Fruit fly (Drosophila melanogaster) whole organism, prepupa: ENCODE data around the gene vex.

Experiments used
- Blimp-1 ChIP-seq: fragments of 200-800 bp; sonication (Bioruptor generic); optimal IDR thresholded peaks from 3 replicates; lab custom pipeline; 2017; ENCODE audit warnings: missing biosample characterization, missing genetic modification characterization, mild to moderate bottlenecking, moderate library complexity, missing genetic modification reagents
- CG10631 ChIP-seq: fragments of 200-800 bp; sonication (Bioruptor generic); optimal IDR thresholded peaks from 2 replicates; lab custom pipeline; 2016; ENCODE audit warnings: missing biosample characterization, missing genetic modification characterization
- CG10669 ChIP-seq: fragments of 200-800 bp; sonication (Bioruptor generic); optimal IDR thresholded peaks from 3 replicates; lab custom pipeline; 2018; ENCODE audit warnings: missing biosample characterization, mild to moderate bottlenecking, missing genetic modification characterization, moderate library complexity
- CG11294 ChIP-seq: fragments of 200-800 bp; sonication (Bioruptor generic); IDR thresholded peaks from 2 replicates; pipeline ENCODE4 v1.3.6; 2022; ENCODE audit warnings: missing biosample characterization, missing genetic modification characterization
- CG11762 ChIP-seq: fragments of 200-800 bp; sonication (Bioruptor generic); optimal IDR thresholded peaks from 3 replicates; lab custom pipeline; 2016; ENCODE audit warnings: missing biosample characterization, missing genetic modification characterization; ENCODE audit not compliant: insufficient read depth
- CG15336 ChIP-seq: fragments of 200-800 bp; sonication (Bioruptor generic); IDR thresholded peaks from 2 replicates; pipeline ENCODE4 v1.3.6; 2022; ENCODE audit warnings: missing biosample characterization, missing genetic modification characterization
- CG16779 ChIP-seq: fragments of 200-800 bp; sonication (Bioruptor generic); optimal IDR thresholded peaks from 3 replicates; lab custom pipeline; 2017; ENCODE audit warnings: missing biosample characterization, mild to moderate bottlenecking, missing genetic modification characterization
- CG3032 ChIP-seq: fragments of 200-800 bp; optimal IDR thresholded peaks from 2 replicates; lab custom pipeline; 2019; ENCODE audit warnings: missing biosample characterization, mild to moderate bottlenecking, missing genetic modification characterization, moderate library complexity
- CG31627 ChIP-seq: fragments of 200-800 bp; sonication (Bioruptor generic); optimal IDR thresholded peaks from 3 replicates; lab custom pipeline; 2016; ENCODE audit warnings: missing biosample characterization, missing genetic modification characterization
- CG32006 ChIP-seq: fragments of 200-800 bp; sonication (Bioruptor generic); optimal IDR thresholded peaks from 3 replicates; lab custom pipeline; 2017; ENCODE audit warnings: missing biosample characterization, mild to moderate bottlenecking, missing genetic modification characterization
- CG3919 ChIP-seq: fragments of 200-800 bp; sonication (Bioruptor generic); optimal IDR thresholded peaks from 3 replicates; lab custom pipeline; 2016; ENCODE audit warnings: missing biosample characterization, missing genetic modification characterization
- CG4318 ChIP-seq: fragments of 200-800 bp; sonication (Bioruptor generic); optimal IDR thresholded peaks from 3 replicates; lab custom pipeline; 2017; ENCODE audit warnings: missing biosample characterization, mild to moderate bottlenecking, missing genetic modification characterization
- CG6163 ChIP-seq: fragments of 200-800 bp; sonication (Bioruptor generic); IDR thresholded peaks from 3 replicates; pipeline ENCODE4 v1.3.6; 2022; ENCODE audit warnings: missing biosample characterization, missing genetic modification characterization
- CG6792 ChIP-seq: fragments of 200-800 bp; sonication (Bioruptor generic); optimal IDR thresholded peaks from 3 replicates; lab custom pipeline; 2016; ENCODE audit warnings: missing biosample characterization, missing genetic modification characterization
- CG7368 ChIP-seq: fragments of 200-800 bp; sonication (Bioruptor generic); optimal IDR thresholded peaks from 3 replicates; lab custom pipeline; 2016; ENCODE audit warnings: missing biosample characterization, missing genetic modification characterization
- CG8119 ChIP-seq: fragments of 200-800 bp; sonication (Bioruptor generic); IDR thresholded peaks from 3 replicates; pipeline ENCODE4 v1.3.6; 2022; ENCODE audit warnings: missing biosample characterization, missing genetic modification characterization
- CG9139 ChIP-seq: fragments of 200-800 bp; sonication (Bioruptor generic); optimal IDR thresholded peaks from 3 replicates; lab custom pipeline; 2017; ENCODE audit warnings: missing biosample characterization, mild to moderate bottlenecking, missing genetic modification characterization
- Eip75B ChIP-seq: fragments of 200-800 bp; sonication (Bioruptor generic); optimal IDR thresholded peaks from 3 replicates; lab custom pipeline; 2016; ENCODE audit warnings: missing biosample characterization, missing genetic modification characterization
- Eip93F ChIP-seq: fragments of 200-800 bp; sonication (Bioruptor generic); optimal IDR thresholded peaks from 2 replicates; lab custom pipeline; 2016; ENCODE audit warnings: missing biosample characterization, mild to moderate bottlenecking, missing genetic modification characterization
- Gug ChIP-seq: fragments of 200-800 bp; sonication (Bioruptor generic); IDR thresholded peaks from 2 replicates; pipeline ENCODE4 v1.3.6; 2022; ENCODE audit warnings: missing biosample characterization, missing genetic modification characterization
- Hr38 ChIP-seq: sonication (Bioruptor generic); optimal IDR thresholded peaks from 2 replicates; lab custom pipeline; 2016; ENCODE audit warnings: missing biosample characterization, missing genetic modification characterization
- Hr39 ChIP-seq: fragments of 200-800 bp; sonication (Bioruptor generic); optimal IDR thresholded peaks from 2 replicates; lab custom pipeline; 2016; ENCODE audit warnings: missing biosample characterization, missing genetic modification characterization
- Hr4 ChIP-seq: fragments of 200-800 bp; sonication (Bioruptor generic); optimal IDR thresholded peaks from 3 replicates; lab custom pipeline; 2016; ENCODE audit warnings: missing biosample characterization, missing genetic modification characterization
- Lpt ChIP-seq: fragments of 200-800 bp; sonication (Bioruptor generic); optimal IDR thresholded peaks from 3 replicates; lab custom pipeline; 2016; ENCODE audit warnings: missing biosample characterization, missing genetic modification characterization
- OdsH ChIP-seq: fragments of 200-800 bp; sonication (Bioruptor generic); optimal IDR thresholded peaks from 3 replicates; lab custom pipeline; 2016; ENCODE audit warnings: missing biosample characterization, missing genetic modification characterization
- Smox ChIP-seq: fragments of 200-800 bp; sonication (Bioruptor generic); optimal IDR thresholded peaks from 3 replicates; lab custom pipeline; 2016; ENCODE audit warnings: missing biosample characterization, missing genetic modification characterization
- Sox102F ChIP-seq: fragments of 200-800 bp; sonication (Bioruptor generic); optimal IDR thresholded peaks from 2 replicates; lab custom pipeline; 2016; ENCODE audit warnings: missing biosample characterization, mild to moderate bottlenecking, missing genetic modification characterization
- Sox14 ChIP-seq: fragments of 200-800 bp; sonication (Bioruptor generic); optimal IDR thresholded peaks from 3 replicates; lab custom pipeline; 2016; ENCODE audit warnings: missing biosample characterization, missing genetic modification characterization
- Sox15 ChIP-seq: fragments of 200-800 bp; sonication (Bioruptor generic); optimal IDR thresholded peaks from 3 replicates; lab custom pipeline; 2016; ENCODE audit warnings: missing biosample characterization, missing genetic modification characterization
- achi ChIP-seq: fragments of 200-800 bp; sonication (Bioruptor generic); optimal IDR thresholded peaks from 3 replicates; lab custom pipeline; 2016; ENCODE audit warnings: missing biosample characterization, missing genetic modification characterization
- acj6 ChIP-seq: fragments of 200-800 bp; sonication (Bioruptor generic); optimal IDR thresholded peaks from 3 replicates; lab custom pipeline; 2016; ENCODE audit warnings: missing biosample characterization, missing genetic modification characterization
- cyc ChIP-seq: fragments of 200-800 bp; sonication (Bioruptor generic); optimal IDR thresholded peaks from 3 replicates; lab custom pipeline; 2016; ENCODE audit warnings: missing biosample characterization, missing genetic modification characterization
- dsx ChIP-seq: fragments of 200-800 bp; optimal IDR thresholded peaks from 3 replicates; lab custom pipeline; 2019; ENCODE audit warnings: missing biosample characterization, mild to moderate bottlenecking, missing genetic modification characterization, moderate library complexity; ENCODE audit not compliant: poor library complexity, severe bottlenecking
- eg ChIP-seq: fragments of 200-800 bp; sonication (Bioruptor generic); IDR thresholded peaks from 3 replicates; pipeline ENCODE4 v1.3.6; 2022; ENCODE audit warnings: missing biosample characterization, missing genetic modification characterization
- fd59A ChIP-seq: fragments of 200-800 bp; sonication (Bioruptor generic); optimal IDR thresholded peaks from 2 replicates; lab custom pipeline; 2017; ENCODE audit warnings: missing biosample characterization, mild to moderate bottlenecking, missing genetic modification characterization, missing genetic modification reagents
- fd85E ChIP-seq: fragments of 200-800 bp; sonication (Bioruptor generic); optimal IDR thresholded peaks from 3 replicates; lab custom pipeline; 2016; ENCODE audit warnings: missing biosample characterization, missing genetic modification characterization
- fkh ChIP-seq: fragments of 200-800 bp; sonication (Bioruptor generic); optimal IDR thresholded peaks from 3 replicates; lab custom pipeline; 2017; ENCODE audit warnings: missing biosample characterization, mild to moderate bottlenecking, missing genetic modification characterization, moderate library complexity
- lz ChIP-seq: fragments of 200-800 bp; sonication (Bioruptor generic); optimal IDR thresholded peaks from 3 replicates; lab custom pipeline; 2016; ENCODE audit warnings: missing biosample characterization, missing genetic modification characterization
- net ChIP-seq: fragments of 200-800 bp; sonication (Bioruptor generic); optimal IDR thresholded peaks from 3 replicates; lab custom pipeline; 2016; ENCODE audit warnings: missing biosample characterization, missing genetic modification characterization
- pdm3 ChIP-seq: fragments of 200-800 bp; sonication (Bioruptor generic); optimal IDR thresholded peaks from 3 replicates; lab custom pipeline; 2016; ENCODE audit warnings: missing biosample characterization, missing genetic modification characterization
- salr ChIP-seq, 2 experiments: fragments of 200-800 bp; sonication (Bioruptor generic); optimal IDR thresholded peaks; 3 replicates each; lab custom pipeline; 2016 to 2018; ENCODE audit warnings: missing biosample characterization in 2 of 2, missing genetic modification characterization in 2 of 2, mild to moderate bottlenecking in 1 of 2
- ss ChIP-seq, 2 experiments: fragments of 200-800 bp; sonication (Bioruptor generic); optimal IDR thresholded peaks; 2 replicates in 1 of 2; 3 replicates in 1 of 2; lab custom pipeline; 2017 to 2018; ENCODE audit warnings: mild to moderate bottlenecking in 2 of 2, missing biosample characterization in 2 of 2, missing genetic modification characterization in 2 of 2, moderate library complexity in 1 of 2
- svp ChIP-seq: fragments of 200-800 bp; sonication (Bioruptor generic); peaks from one replicate; lab custom pipeline; 2016; ENCODE audit warnings: missing biosample characterization, missing genetic modification characterization
- topi ChIP-seq: fragments of 200-800 bp; sonication (Bioruptor generic); optimal IDR thresholded peaks from 3 replicates; lab custom pipeline; 2016; ENCODE audit warnings: missing biosample characterization, missing genetic modification characterization
- vri ChIP-seq: fragments of 200-800 bp; sonication (Bioruptor generic); optimal IDR thresholded peaks from 3 replicates; lab custom pipeline; 2016; ENCODE audit warnings: missing biosample characterization, mild to moderate bottlenecking, missing genetic modification characterization

vex gene

DNA sequence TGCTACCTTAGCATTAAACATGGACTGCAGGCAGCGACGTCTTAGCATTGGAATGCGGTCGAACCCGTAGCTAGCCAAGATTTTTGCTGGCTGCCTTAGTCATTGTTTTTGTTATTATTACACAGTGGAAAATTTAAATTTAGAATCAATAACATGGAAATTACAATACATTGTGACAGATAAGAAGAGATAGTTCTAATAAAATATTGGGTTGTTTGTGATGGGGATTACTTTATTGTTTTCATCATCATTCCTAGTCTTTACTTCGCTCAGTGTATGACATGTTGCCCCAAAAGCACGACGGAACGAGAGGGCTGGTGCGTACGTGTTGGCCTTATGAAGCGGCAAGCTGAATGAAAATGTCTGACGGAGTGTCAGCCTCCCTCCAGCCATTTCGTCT, 103.1 kb downstream of the vex start (continued):
- TF ChIP-seq Sox15 (GFP tag; lab: Kevin White, UChicago) (peak; percentile 54), CG3919 (GFP tag; lab: Kevin White, UChicago) (peak; percentile 90), fd85E (GFP tag; lab: Kevin White, UChicago) (peak; percentile 50), Smox (GFP tag; lab: Kevin White, UChicago) (peak; percentile 43), dsx (GFP tag; lab: Kevin White, UChicago) (peak; percentile 87), CG10669 (peak; percentile 88), cyc (GFP tag; lab: Kevin White, UChicago) (peak; percentile 51), lz (GFP tag; lab: Kevin White, UChicago) (peak; percentile 52), Eip93F (no peak), CG3032 (tag; lab: Kevin White, UChicago) (peak; percentile 88), CG15336 (peak; percentile 90), svp (GFP tag; lab: Kevin White, UChicago) (peak; percentile 73), Gug (peak; percentile 80), Sox14 (GFP tag; lab: Kevin White, UChicago) (peak; percentile 70), Hr39 (GFP tag; lab: Kevin White, UChicago) (peak; percentile 61), eg (peak; percentile 94), pdm3 (GFP tag; lab: Kevin White, UChicago) (peak; percentile 88), CG16779 (tag; lab: Kevin White, UChicago) (peak; percentile 71), Lpt (GFP tag; lab: Kevin White, UChicago) (peak; percentile 80), Sox102F (GFP tag; lab: Kevin White, UChicago) (peak; percentile 56), CG9139 (GFP tag; lab: Kevin White, UChicago) (peak; percentile 81), Hr38 (GFP tag; lab: Kevin White, UChicago) (no peak), ss (GFP tag; optimal IDR thresholded peaks at IDR 0.05; lab: Kevin White, UChicago) (peak; percentile 87 to 88), vri (GFP tag; lab: Kevin White, UChicago) (peak; percentile 3), CG11294 (peak; percentile 73), Blimp-1 (GFP tag; lab: Kevin White, UChicago) (no peak)

DNA sequence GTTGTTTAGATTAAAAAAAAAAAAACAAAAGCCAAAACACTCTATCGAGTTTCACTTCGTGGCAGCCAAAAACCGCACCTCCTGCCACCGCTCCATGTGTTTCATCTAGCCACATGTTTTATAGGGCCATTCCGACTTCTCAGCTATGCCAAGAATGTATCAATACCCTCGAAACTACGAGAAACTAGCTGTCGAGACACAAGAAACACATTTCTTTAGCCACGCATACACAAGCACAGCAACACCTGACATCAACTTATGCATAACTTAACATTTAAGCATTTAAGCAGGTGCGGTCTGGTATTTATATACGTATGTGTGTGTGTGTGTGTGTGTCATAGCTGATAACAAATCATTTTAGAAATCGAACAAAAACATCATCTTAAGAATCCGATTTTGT, 104.1 kb downstream of the vex start:
- TF ChIP-seq CG3919 (GFP tag; lab: Kevin White, UChicago): no peak
- TF ChIP-seq achi (GFP tag; lab: Kevin White, UChicago): no peak
- TF ChIP-seq CG8119 (GFP tag; lab: Robert Waterston, UW): no peak
- no peak for TF ChIP-seq dsx (GFP tag; lab: Kevin White, UChicago)
- no peak for TF ChIP-seq CG10631
- TF ChIP-seq pdm3 (GFP tag; lab: Kevin White, UChicago): no peak
- TF ChIP-seq Hr38 (GFP tag; lab: Kevin White, UChicago): no peak
- TF ChIP-seq fkh (GFP tag; lab: Kevin White, UChicago): no peak
- TF ChIP-seq CG6792 (GFP tag; lab: Kevin White, UChicago): no peak
- no peak for TF ChIP-seq Eip75B (GFP tag; lab: Kevin White, UChicago)
- TF ChIP-seq svp (GFP tag; lab: Kevin White, UChicago): no peak
- TF ChIP-seq net (GFP tag; lab: Kevin White, UChicago): no peak
- no peak for TF ChIP-seq CG11762 (GFP tag; lab: Kevin White, UChicago)
- TF ChIP-seq topi (GFP tag; lab: Kevin White, UChicago): no peak

DNA sequence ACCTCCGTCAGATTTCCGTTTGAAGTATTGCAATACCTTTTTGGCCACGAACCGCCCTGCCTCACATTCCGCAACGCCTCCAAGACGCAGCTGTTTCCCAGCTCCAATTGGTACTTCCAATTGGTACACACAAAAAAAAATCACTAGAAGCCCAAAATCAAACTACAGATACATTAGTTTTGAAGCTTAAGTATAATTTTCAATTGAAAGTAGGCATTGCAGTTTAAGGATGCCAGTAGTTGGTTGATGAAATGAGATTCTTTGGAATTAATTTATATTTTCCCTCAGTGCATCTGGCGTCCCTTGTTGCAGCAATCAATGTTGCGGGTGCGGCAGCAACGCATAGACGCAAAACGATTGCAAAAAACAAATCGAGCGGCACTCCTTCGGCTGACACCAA, 105.9 kb downstream of the vex start:
- peak; percentile 19 for TF ChIP-seq CG31627 (GFP tag; lab: Kevin White, UChicago)
- no peak for TF ChIP-seq CG3032 (tag; lab: Kevin White, UChicago)
- TF ChIP-seq fkh (GFP tag; lab: Kevin White, UChicago): no peak
- peak; percentile 57 for TF ChIP-seq OdsH (GFP tag; lab: Kevin White, UChicago)
- TF ChIP-seq CG8119 (GFP tag; lab: Robert Waterston, UW): peak; percentile 63
- peak; percentile 37 for TF ChIP-seq lz (GFP tag; lab: Kevin White, UChicago)
- TF ChIP-seq Smox (GFP tag; lab: Kevin White, UChicago): peak; percentile 22
- TF ChIP-seq salr (GFP tag; optimal IDR thresholded peaks at IDR 0.05; lab: Kevin White, UChicago): no peak
- TF ChIP-seq Hr4: peak; percentile 78
- no peak for TF ChIP-seq vri (GFP tag; lab: Kevin White, UChicago)
- peak; percentile 28 for TF ChIP-seq CG4318 (GFP tag; lab: Kevin White, UChicago)
- peak; percentile 24 for TF ChIP-seq Sox14 (GFP tag; lab: Kevin White, UChicago)
- peak; percentile 64 for TF ChIP-seq eg
- no peak for TF ChIP-seq Lpt (GFP tag; lab: Kevin White, UChicago)
- TF ChIP-seq cyc (GFP tag; lab: Kevin White, UChicago): peak; percentile 20
- TF ChIP-seq CG9139 (GFP tag; lab: Kevin White, UChicago): no peak
- TF ChIP-seq CG11762 (GFP tag; lab: Kevin White, UChicago): no peak
- TF ChIP-seq Eip75B (GFP tag; lab: Kevin White, UChicago): peak; percentile 24
- TF ChIP-seq fd59A: no peak
- TF ChIP-seq dsx (GFP tag; lab: Kevin White, UChicago): no peak
- TF ChIP-seq achi (GFP tag; lab: Kevin White, UChicago): peak; percentile 23
- no peak for TF ChIP-seq Hr38 (GFP tag; lab: Kevin White, UChicago)
- TF ChIP-seq CG7368 (GFP tag; lab: Kevin White, UChicago): peak; percentile 31
- peak; percentile 69 for TF ChIP-seq CG32006 (GFP tag; lab: Kevin White, UChicago)
- TF ChIP-seq CG6163 (GFP tag; lab: Robert Waterston, UW): peak; percentile 72
- TF ChIP-seq acj6: peak; percentile 52
- peak; percentile 51; the same call in 1 of the 2 replicates for TF ChIP-seq CG11294
